Fruit fly (Drosophila melanogaster): Measurements from ENCODE around the gene CG1532.

DNA sequence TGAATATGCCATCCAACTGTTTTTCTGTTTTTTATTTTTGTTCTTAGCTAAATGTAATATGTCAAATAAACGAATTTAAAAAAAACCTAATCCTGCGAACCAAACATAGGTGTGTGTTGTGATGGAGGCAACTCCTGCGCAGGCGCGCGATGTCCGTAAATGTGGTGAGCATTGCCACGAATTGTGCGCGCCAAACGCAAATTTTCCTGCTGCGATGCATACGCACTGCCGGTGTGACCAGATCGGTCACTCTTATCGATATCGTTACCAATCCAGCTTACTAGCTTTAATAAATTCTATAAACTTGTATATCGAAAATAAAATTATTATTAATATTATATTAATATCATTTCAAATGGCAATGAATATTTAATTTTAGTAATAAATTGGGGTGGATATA lies 6.5 kb upstream of the CG1532 start:
- TF ChIP-seq Eip75B (GFP tag; optimal IDR thresholded peaks at IDR 0.05) (no peak), CG15336 (GFP tag; IDR thresholded peaks at IDR 0.05) (no peak), Lpt (GFP tag; optimal IDR thresholded peaks at IDR 0.05) (no peak), Sox15 (GFP tag; optimal IDR thresholded peaks at IDR 0.05) (no peak)
